Fruit fly (Drosophila melanogaster): Measurements from ENCODE around the gene cact.

cact gene

dm6 chr2L:16323544-16323943 lies 2.5 kb downstream of the cact start:
- no peak for TF ChIP-seq CG14711 (tag; optimal IDR thresholded peaks at IDR 0.05)
- no peak for TF ChIP-seq Mnt (GFP tag; optimal IDR thresholded peaks at IDR 0.05)
- TF ChIP-seq pad (GFP tag; optimal IDR thresholded peaks at IDR 0.05) = no peak
- TF ChIP-seq Clk (GFP tag; optimal IDR thresholded peaks at IDR 0.05) = no peak
- no peak for TF ChIP-seq CG12768 (GFP tag; optimal IDR thresholded peaks at IDR 0.05)

- TF ChIP-seq CG14711 (tag; optimal IDR thresholded peaks at IDR 0.05) = no peak
- peak; percentile 22 for TF ChIP-seq kay (GFP tag; ENCODE audit: borderline replicate concordance)
- no peak for TF ChIP-seq CG1620 (GFP tag; optimal IDR thresholded peaks at IDR 0.05)
- TF ChIP-seq CG12768 (GFP tag; optimal IDR thresholded peaks at IDR 0.05) = no peak
Observed at dm6 chr2L:16321872-16322631, 4.0 kb downstream of the cact start.

- TF ChIP-seq pad (GFP tag; optimal IDR thresholded peaks at IDR 0.05) (no peak), cnc (optimal IDR thresholded peaks at IDR 0.05) (no peak), CG7045 (GFP tag; optimal IDR thresholded peaks at IDR 0.05) (no peak), tj (GFP tag; optimal IDR thresholded peaks at IDR 0.05) (no peak), CG5204 (GFP tag; optimal IDR thresholded peaks at IDR 0.05) (no peak), Clk (GFP tag; optimal IDR thresholded peaks at IDR 0.05) (no peak), toe (GFP tag; optimal IDR thresholded peaks at IDR 0.05) (no peak), kay (GFP tag; ENCODE audit: borderline replicate concordance) (no peak), CG7101 (tag; optimal IDR thresholded peaks at IDR 0.05) (no peak), CG11617 (GFP tag; optimal IDR thresholded peaks at IDR 0.05) (no peak), ovo (GFP tag; optimal IDR thresholded peaks at IDR 0.05) (no peak), Crg-1 (GFP tag; optimal IDR thresholded peaks at IDR 0.05) (no peak), CG1620 (GFP tag; optimal IDR thresholded peaks at IDR 0.05) (no peak), bab1 (GFP tag; optimal IDR thresholded peaks at IDR 0.05) (no peak), CG12768 (GFP tag; optimal IDR thresholded peaks at IDR 0.05) (no peak), cic (GFP tag; optimal IDR thresholded peaks at IDR 0.05) (no peak), CG14711 (tag; optimal IDR thresholded peaks at IDR 0.05) (no peak)
Observed at dm6 chr2L:16321209-16321608, 4.8 kb downstream of the cact start.

dm6 chr2L:16320428-16320827 lies 5.6 kb downstream of the cact start:
- TF ChIP-seq Hr96 (GFP tag; optimal IDR thresholded peaks at IDR 0.05) (no peak), CG7045 (GFP tag; optimal IDR thresholded peaks at IDR 0.05) (no peak)

dm6 chr2L:16319743-16320142 lies 6.3 kb downstream of the cact start:
- TF ChIP-seq CG11617 (GFP tag; optimal IDR thresholded peaks at IDR 0.05) (no peak), toe (GFP tag; optimal IDR thresholded peaks at IDR 0.05) (no peak), Clk (GFP tag; optimal IDR thresholded peaks at IDR 0.05) (peak; percentile 32), CG12768 (GFP tag; optimal IDR thresholded peaks at IDR 0.05) (peak; percentile 52), CG7101 (tag; optimal IDR thresholded peaks at IDR 0.05) (no peak), kay (GFP tag; ENCODE audit: borderline replicate concordance) (peak; percentile 82), CG33017 (tag; optimal IDR thresholded peaks at IDR 0.05) (peak; percentile 36), CG14711 (tag; optimal IDR thresholded peaks at IDR 0.05) (no peak), CG5204 (GFP tag; optimal IDR thresholded peaks at IDR 0.05) (no peak), tj (GFP tag; optimal IDR thresholded peaks at IDR 0.05) (peak; percentile 22), Mnt (GFP tag; optimal IDR thresholded peaks at IDR 0.05) (peak; percentile 45), Crg-1 (GFP tag; optimal IDR thresholded peaks at IDR 0.05) (no peak), CG7045 (GFP tag; optimal IDR thresholded peaks at IDR 0.05) (peak; percentile 20), CG1620 (GFP tag; optimal IDR thresholded peaks at IDR 0.05) (no peak), cic (GFP tag; optimal IDR thresholded peaks at IDR 0.05) (peak; percentile 88), bab1 (GFP tag; optimal IDR thresholded peaks at IDR 0.05) (no peak), ovo (GFP tag; optimal IDR thresholded peaks at IDR 0.05) (no peak), pad (GFP tag; optimal IDR thresholded peaks at IDR 0.05) (peak; percentile 14), Hr96 (GFP tag; optimal IDR thresholded peaks at IDR 0.05) (no peak), cnc (optimal IDR thresholded peaks at IDR 0.05) (no peak)

- TF ChIP-seq cic (GFP tag; optimal IDR thresholded peaks at IDR 0.05) (peak; percentile 26), tj (GFP tag; optimal IDR thresholded peaks at IDR 0.05) (peak; percentile 72), toe (GFP tag; optimal IDR thresholded peaks at IDR 0.05) (no peak), CG7045 (GFP tag; optimal IDR thresholded peaks at IDR 0.05) (peak; percentile 9), Hr96 (GFP tag; optimal IDR thresholded peaks at IDR 0.05) (no peak), Crg-1 (GFP tag; optimal IDR thresholded peaks at IDR 0.05) (peak; percentile 71), CG7101 (tag; optimal IDR thresholded peaks at IDR 0.05) (peak; percentile 7), CG1620 (GFP tag; optimal IDR thresholded peaks at IDR 0.05) (peak; percentile 41), Mnt (GFP tag; optimal IDR thresholded peaks at IDR 0.05) (peak; percentile 46), ovo (GFP tag; optimal IDR thresholded peaks at IDR 0.05) (peak; percentile 27), CG11617 (GFP tag; optimal IDR thresholded peaks at IDR 0.05) (no peak), CG5204 (GFP tag; optimal IDR thresholded peaks at IDR 0.05) (no peak), kay (GFP tag; ENCODE audit: borderline replicate concordance) (peak; percentile 70), CG12768 (GFP tag; optimal IDR thresholded peaks at IDR 0.05) (peak; percentile 34)
Observed at dm6 chr2L:16317777-16318610, 8.0 kb downstream of the cact start.
